Fruit fly (Drosophila melanogaster) whole organism, pupa: ENCODE data around the gene ZC3H3.

Experiments used
- CG10348 ChIP-seq: fragments of 200-800 bp; sonication (Bioruptor generic); IDR thresholded peaks from 2 replicates; pipeline ENCODE4 v1.3.6; 2022; ENCODE audit warnings: missing biosample characterization, missing genetic modification characterization
- CG12605 ChIP-seq: fragments of 200-800 bp; sonication (Bioruptor generic); IDR thresholded peaks from 2 replicates; pipeline ENCODE4 v1.3.6; 2022; ENCODE audit warnings: missing biosample characterization, missing genetic modification characterization
- CG13204 ChIP-seq: fragments of 200-800 bp; sonication (Bioruptor generic); optimal IDR thresholded peaks from 2 replicates; lab custom pipeline; 2018; ENCODE audit warnings: missing biosample characterization, mild to moderate bottlenecking, missing genetic modification characterization, moderate library complexity
- CG14655 ChIP-seq: fragments of 200-800 bp; sonication (Bioruptor generic); optimal IDR thresholded peaks from 3 replicates; lab custom pipeline; 2017; ENCODE audit warnings: mild to moderate bottlenecking, missing biosample characterization, missing genetic modification reagents, missing genetic modification characterization
- CG15710 ChIP-seq: fragments of 200-800 bp; sonication (Bioruptor generic); optimal IDR thresholded peaks from 2 replicates; lab custom pipeline; 2018; ENCODE audit warnings: missing biosample characterization, mild to moderate bottlenecking, missing genetic modification characterization, moderate library complexity
- CG17806 ChIP-seq: fragments of 200-800 bp; sonication (Bioruptor generic); optimal IDR thresholded peaks from 2 replicates; lab custom pipeline; 2018; ENCODE audit warnings: missing biosample characterization, mild to moderate bottlenecking, missing genetic modification characterization, moderate library complexity
- CG32121 ChIP-seq: fragments of 200-800 bp; sonication (Bioruptor generic); IDR thresholded peaks from 2 replicates; pipeline ENCODE4 v1.3.6; 2022; ENCODE audit warnings: missing biosample characterization, missing genetic modification characterization
- CG34367 ChIP-seq: fragments of 200-800 bp; sonication (Bioruptor generic); optimal IDR thresholded peaks from 2 replicates; lab custom pipeline; 2018; ENCODE audit warnings: missing biosample characterization, mild to moderate bottlenecking, missing genetic modification characterization
- CG4496 ChIP-seq: fragments of 200-800 bp; sonication (Bioruptor generic); IDR thresholded peaks from 3 replicates; pipeline ENCODE4 v1.3.6; 2022; ENCODE audit warnings: missing biosample characterization, missing genetic modification characterization
- CG8159 ChIP-seq: fragments of 200-800 bp; sonication (Bioruptor generic); optimal IDR thresholded peaks from 3 replicates; lab custom pipeline; 2018; ENCODE audit warnings: missing biosample characterization, mild to moderate bottlenecking, missing genetic modification characterization, moderate library complexity
- CG8301 ChIP-seq: fragments of 200-800 bp; sonication (Bioruptor generic); optimal IDR thresholded peaks from 2 replicates; lab custom pipeline; 2018; ENCODE audit warnings: missing biosample characterization, mild to moderate bottlenecking, missing genetic modification characterization
- CG9948 ChIP-seq: fragments of 200-800 bp; sonication (Bioruptor generic); optimal IDR thresholded peaks from 2 replicates; lab custom pipeline; 2018; ENCODE audit warnings: missing biosample characterization, mild to moderate bottlenecking, missing genetic modification characterization, moderate library complexity
- D1 ChIP-seq: fragments of 200-800 bp; sonication (Bioruptor generic); optimal IDR thresholded peaks from 2 replicates; lab custom pipeline; 2018; ENCODE audit warnings: missing biosample characterization, mild to moderate bottlenecking, missing genetic modification characterization, moderate library complexity
- EcR ChIP-seq: fragments of 200-800 bp; sonication (Bioruptor generic); optimal IDR thresholded peaks from 3 replicates; lab custom pipeline; 2019; ENCODE audit warnings: missing biosample characterization, missing genetic modification characterization, mild to moderate bottlenecking, moderate library complexity, missing genetic modification reagents
- Ets98B ChIP-seq: fragments of 200-800 bp; sonication (Bioruptor generic); IDR thresholded peaks from 2 replicates; pipeline ENCODE4 v1.3.6; 2022; ENCODE audit warnings: missing biosample characterization, missing genetic modification characterization
- Pif1A ChIP-seq: fragments of 200-800 bp; sonication (Bioruptor generic); optimal IDR thresholded peaks from 3 replicates; lab custom pipeline; 2016; ENCODE audit warnings: missing biosample characterization, missing genetic modification characterization
- Pif1B ChIP-seq: fragments of 200-800 bp; sonication (Bioruptor generic); optimal IDR thresholded peaks from 3 replicates; lab custom pipeline; 2016; ENCODE audit warnings: missing biosample characterization, missing genetic modification characterization
- Snoo ChIP-seq: fragments of 200-800 bp; sonication (Bioruptor generic); optimal IDR thresholded peaks from 3 replicates; lab custom pipeline; 2017; ENCODE audit warnings: missing biosample characterization, mild to moderate bottlenecking, missing genetic modification characterization, inconsistent platforms
- fd96Ca ChIP-seq: fragments of 200-800 bp; sonication (Bioruptor generic); IDR thresholded peaks from 3 replicates; pipeline ENCODE4 v1.3.6; 2022; ENCODE audit warnings: missing biosample characterization, missing genetic modification characterization
- gl ChIP-seq: fragments of 200-800 bp; sonication (Bioruptor generic); optimal IDR thresholded peaks from 2 replicates; lab custom pipeline; 2018; ENCODE audit warnings: missing biosample characterization, mild to moderate bottlenecking, missing genetic modification characterization
- rn ChIP-seq: fragments of 200-800 bp; sonication (Bioruptor generic); IDR thresholded peaks from 2 replicates; pipeline ENCODE4 v1.3.6; 2022; ENCODE audit warnings: missing biosample characterization, missing genetic modification characterization

Gene ZC3H3

dm6 chr3L:8514768-8515167 lies 5.2 kb upstream of the ZC3H3 start, which contains the start of gene CG6683:
CG6683 (minus strand) TSS chr3L:8514921.
- no peak for TF ChIP-seq CG15710 (tag; lab: Kevin White, UChicago)
- no peak for TF ChIP-seq Ets98B (GFP tag; lab: Robert Waterston, UW)
- TF ChIP-seq rn (GFP tag; lab: Robert Waterston, UW): no peak
- TF ChIP-seq CG17806 (tag; lab: Kevin White, UChicago): no peak
- TF ChIP-seq Snoo (tag; lab: Kevin White, UChicago): no peak

- no peak for TF ChIP-seq Ets98B (GFP tag; lab: Robert Waterston, UW)
- TF ChIP-seq fd96Ca (GFP tag; lab: Robert Waterston, UW): no peak
- TF ChIP-seq EcR: no peak
Observed at dm6 chr3L:8513258-8513657, 3.7 kb upstream of the ZC3H3 start.

- TF ChIP-seq Pif1A (GFP tag; lab: Kevin White, UChicago) (no peak), CG34367 (tag; lab: Kevin White, UChicago) (no peak), EcR (no peak), CG4496 (GFP tag; lab: Robert Waterston, UW) (no peak), CG8159 (no peak), CG14655 (GFP tag; lab: Kevin White, UChicago) (no peak), rn (GFP tag; lab: Robert Waterston, UW) (no peak), Pif1B (GFP tag; lab: Kevin White, UChicago) (no peak), Snoo (tag; lab: Kevin White, UChicago) (no peak), CG17806 (tag; lab: Kevin White, UChicago) (no peak), Ets98B (GFP tag; lab: Robert Waterston, UW) (no peak), CG9948 (no peak), CG12605 (GFP tag; lab: Robert Waterston, UW) (no peak), D1 (tag; lab: Kevin White, UChicago) (no peak)
Observed at dm6 chr3L:8512428-8512827, 2.9 kb upstream of the ZC3H3 start, which contains the start of gene CG6765. CG6765 (plus strand) TSS chr3L:8512767.

dm6 chr3L:8506975-8507441 lies 2.6 kb downstream of the ZC3H3 start, which contains the start of gene CG43163:
CG43163 (minus strand) TSS chr3L:8507146.
- TF ChIP-seq gl (tag; lab: Kevin White, UChicago) (no peak), D1 (tag; lab: Kevin White, UChicago) (no peak), Pif1B (GFP tag; lab: Kevin White, UChicago) (peak; percentile 68), CG34367 (tag; lab: Kevin White, UChicago) (peak; percentile 63), rn (GFP tag; lab: Robert Waterston, UW) (no peak), CG12605 (GFP tag; lab: Robert Waterston, UW) (peak; percentile 65; the same call in 1 of the 2 replicates), CG9948 (peak; percentile 53), CG4496 (GFP tag; lab: Robert Waterston, UW) (peak; percentile 86), CG13204 (no peak), CG10348 (GFP tag; lab: Robert Waterston, UW) (no peak), Pif1A (GFP tag; lab: Kevin White, UChicago) (no peak), CG14655 (GFP tag; lab: Kevin White, UChicago) (no peak), EcR (peak; percentile 40), fd96Ca (GFP tag; lab: Robert Waterston, UW) (peak; percentile 48; the same call in 2 of the 3 replicates), Snoo (tag; lab: Kevin White, UChicago) (peak; percentile 56), CG8301 (tag; lab: Kevin White, UChicago) (peak; percentile 68), CG15710 (tag; lab: Kevin White, UChicago) (peak; percentile 60), CG17806 (tag; lab: Kevin White, UChicago) (peak; percentile 69), CG8159 (peak; percentile 64), Ets98B (GFP tag; lab: Robert Waterston, UW) (peak; percentile 81), CG32121 (peak; percentile 75)
- TF ChIP-seq, all 21 proteins: peak for 14

dm6 chr3L:8480944-8481343 lies 28.6 kb downstream of the ZC3H3 start:
- TF ChIP-seq CG34367 (tag; lab: Kevin White, UChicago) (no peak), EcR (no peak), Ets98B (GFP tag; lab: Robert Waterston, UW) (no peak), CG13204 (no peak), fd96Ca (GFP tag; lab: Robert Waterston, UW) (no peak), CG15710 (tag; lab: Kevin White, UChicago) (no peak), CG10348 (GFP tag; lab: Robert Waterston, UW) (no peak)

- TF ChIP-seq CG8159 (peak; percentile 67), D1 (tag; lab: Kevin White, UChicago) (no peak), CG15710 (tag; lab: Kevin White, UChicago) (peak; percentile 47), CG17806 (tag; lab: Kevin White, UChicago) (peak; percentile 35), fd96Ca (GFP tag; lab: Robert Waterston, UW) (no peak), CG8301 (tag; lab: Kevin White, UChicago) (no peak), CG14655 (GFP tag; lab: Kevin White, UChicago) (no peak), CG34367 (tag; lab: Kevin White, UChicago) (peak; percentile 6), CG9948 (peak; percentile 45), CG32121 (no peak), CG10348 (GFP tag; lab: Robert Waterston, UW) (no peak), EcR (no peak), CG12605 (GFP tag; lab: Robert Waterston, UW) (no peak), Snoo (tag; lab: Kevin White, UChicago) (no peak), Pif1B (GFP tag; lab: Kevin White, UChicago) (peak; percentile 53), Ets98B (GFP tag; lab: Robert Waterston, UW) (no peak), Pif1A (GFP tag; lab: Kevin White, UChicago) (no peak)
- TF ChIP-seq, all 21 proteins: peak for 6
Observed at dm6 chr3L:8461229-8462004, 48.1 kb downstream of the ZC3H3 start.
